Worm (Caenorhabditis elegans) whole organism, mixed stage, embryonic: Measurements from ENCODE around the gene acdh-13.

ENCODE experiments used
- bed-3 ChIP-seq: fragments of 200-800 bp; sonication (Bioruptor generic); optimal IDR thresholded peaks from 3 replicates; lab custom pipeline; 2018; ENCODE audit warnings: mild to moderate bottlenecking, missing genetic modification characterization, moderate library complexity, missing compliant biosample characterization
- pha-4 ChIP-seq: fragments of 150-350 bp; optimal IDR thresholded peaks from 2 replicates; lab custom pipeline; 2018; ENCODE audit warnings: missing biosample characterization, missing genetic modification reagents, missing genetic modification characterization

- TF ChIP-seq bed-3 (no peak), pha-4 (no peak)
Observed at ce11 chrIV:8514546-8514945, 15.9 kb upstream of the acdh-13 start.
